Worm (Caenorhabditis elegans) whole organism, L2 larva: ENCODE measurements around the gene ymel-1.

Experiments used
- ZK546.5 ChIP-seq: sonication (generic microtip); optimal IDR thresholded peaks from 2 replicates; lab custom pipeline; 2017; ENCODE audit warnings: missing biosample characterization, missing genetic modification characterization
- aly-2 ChIP-seq: fragments of 150-350 bp; optimal IDR thresholded peaks from 2 replicates; lab custom pipeline; 2014; ENCODE audit warnings: missing biosample characterization, missing genetic modification characterization
- nhr-10 ChIP-seq: sonication (generic microtip); optimal IDR thresholded peaks from 2 replicates; lab custom pipeline; 2017; ENCODE audit warnings: missing biosample characterization, missing genetic modification characterization
- nhr-11 ChIP-seq: fragments of 150-350 bp; optimal IDR thresholded peaks from 2 replicates; lab custom pipeline; 2014; ENCODE audit warnings: missing biosample characterization, missing genetic modification characterization
- nhr-12 ChIP-seq: fragments of 150-350 bp; optimal IDR thresholded peaks from 2 replicates; lab custom pipeline; 2014; ENCODE audit warnings: missing biosample characterization, missing genetic modification characterization
- skn-1 ChIP-seq: sonication (generic microtip); optimal IDR thresholded peaks from 2 replicates; lab custom pipeline; 2017; ENCODE audit warnings: missing biosample characterization, missing genetic modification characterization

DNA sequence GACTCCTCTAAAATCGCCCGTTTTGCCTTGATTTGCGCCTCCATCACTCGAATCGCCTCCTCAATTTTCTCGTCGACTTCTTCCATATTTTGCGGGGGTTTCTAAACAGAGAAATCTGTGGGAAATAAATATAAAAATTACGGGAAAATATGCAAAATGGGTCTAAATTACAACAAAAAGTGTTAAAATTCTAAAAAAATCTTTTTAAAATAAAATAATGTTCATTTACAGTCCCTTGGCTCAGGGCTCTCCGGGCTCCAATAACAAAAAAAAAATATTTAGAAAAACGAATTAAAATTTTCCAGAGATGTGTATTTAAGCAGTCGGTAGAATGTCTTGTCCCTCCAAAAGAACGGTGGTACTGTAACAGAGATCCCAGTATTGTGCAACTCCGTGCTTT lies 8.0 kb downstream of the ymel-1 start, which contains the start of gene M03C11.6:
- TF ChIP-seq nhr-10 (tag; lab: Kevin White, UChicago), result no peak
- TF ChIP-seq nhr-12 (tag; lab: Kevin White, UChicago), result no peak
- no peak for TF ChIP-seq aly-2
- no peak for TF ChIP-seq skn-1 (tag; lab: Kevin White, UChicago)
- TF ChIP-seq nhr-11, result no peak
- no peak for TF ChIP-seq ZK546.5
